Fruit fly (Drosophila melanogaster) whole organism, embryonic: Measurements from ENCODE around the gene CG16957.
A peak's percentile ranks its signal among the peaks of the same experiment; 100 is the strongest.

Experiments used
- Adf1 ChIP-seq: fragments of 200-800 bp; sonication (Bioruptor generic); IDR thresholded peaks from 2 replicates; pipeline ENCODE4 v1.3.6; 2022; ENCODE audit warnings: missing biosample characterization, missing genetic modification characterization
- Atf-2 ChIP-seq: fragments of 200-800 bp; sonication (Bioruptor generic); optimal IDR thresholded peaks from 2 replicates; lab custom pipeline; 2016; ENCODE audit warnings: missing biosample characterization, missing genetic modification characterization
- CG12391 ChIP-seq: fragments of 200-800 bp; sonication (Bioruptor generic); optimal IDR thresholded peaks from 3 replicates; lab custom pipeline; 2018; ENCODE audit warnings: missing biosample characterization, mild to moderate bottlenecking, missing genetic modification characterization, moderate library complexity
- CG14667 ChIP-seq: fragments of 200-800 bp; sonication (Bioruptor generic); IDR thresholded peaks from 2 replicates; pipeline ENCODE4 v1.3.6; 2022; ENCODE audit warnings: missing biosample characterization, missing genetic modification characterization
- CG17802 ChIP-seq: fragments of 200-800 bp; sonication (Bioruptor generic); optimal IDR thresholded peaks from 2 replicates; lab custom pipeline; 2018; ENCODE audit warnings: missing biosample characterization, mild to moderate bottlenecking, missing genetic modification characterization, moderate library complexity
- CG2678 ChIP-seq: fragments of 200-800 bp; sonication (Bioruptor generic); optimal IDR thresholded peaks from 3 replicates; lab custom pipeline; 2019; ENCODE audit warnings: missing biosample characterization, mild to moderate bottlenecking, missing genetic modification characterization, moderate library complexity
- CG33213 ChIP-seq: fragments of 200-800 bp; sonication (Bioruptor generic); optimal IDR thresholded peaks from 3 replicates; lab custom pipeline; 2016; ENCODE audit warnings: missing biosample characterization, missing genetic modification characterization
- CG5180 ChIP-seq: fragments of 200-800 bp; sonication (Bioruptor generic); optimal IDR thresholded peaks from 3 replicates; lab custom pipeline; 2017; ENCODE audit warnings: missing biosample characterization, missing genetic modification characterization, mild to moderate bottlenecking, moderate library complexity, missing genetic modification reagents
- CG6272 ChIP-seq: fragments of 200-800 bp; sonication (Bioruptor generic); IDR thresholded peaks from 2 replicates; pipeline ENCODE4 v1.3.6; 2022; ENCODE audit warnings: missing biosample characterization, missing genetic modification characterization
- CG6765 ChIP-seq: fragments of 200-800 bp; sonication (Bioruptor generic); optimal IDR thresholded peaks from 3 replicates; lab custom pipeline; 2017; ENCODE audit warnings: missing biosample characterization, mild to moderate bottlenecking, missing genetic modification characterization
- CG6813 ChIP-seq: fragments of 200-800 bp; sonication (Bioruptor generic); optimal IDR thresholded peaks from 2 replicates; lab custom pipeline; 2017; ENCODE audit warnings: missing biosample characterization, missing genetic modification characterization, mild to moderate bottlenecking, moderate library complexity, missing genetic modification reagents
- CG7786 ChIP-seq: fragments of 200-800 bp; sonication (Bioruptor generic); optimal IDR thresholded peaks from 2 replicates; lab custom pipeline; 2016; ENCODE audit warnings: missing biosample characterization, missing genetic modification characterization
- CG8089 ChIP-seq: fragments of 200-800 bp; sonication (Bioruptor generic); optimal IDR thresholded peaks from 3 replicates; lab custom pipeline; 2016; ENCODE audit warnings: missing biosample characterization, missing genetic modification characterization
- CG8281 ChIP-seq: fragments of 200-800 bp; sonication (Bioruptor generic); optimal IDR thresholded peaks from 2 replicates; lab custom pipeline; 2018; ENCODE audit warnings: missing biosample characterization, mild to moderate bottlenecking, missing genetic modification characterization, moderate library complexity
- Dip2 ChIP-seq: fragments of 200-800 bp; sonication (Bioruptor generic); IDR thresholded peaks from 2 replicates; pipeline ENCODE4 v1.3.6; 2022; ENCODE audit warnings: missing biosample characterization, missing genetic modification characterization
- ERR ChIP-seq: fragments of 200-800 bp; sonication (Bioruptor generic); optimal IDR thresholded peaks from 2 replicates; lab custom pipeline; 2016; ENCODE audit warnings: missing biosample characterization, missing genetic modification characterization
- Fer3 ChIP-seq: fragments of 200-800 bp; sonication (Bioruptor generic); optimal IDR thresholded peaks from 2 replicates; lab custom pipeline; 2018; ENCODE audit warnings: missing biosample characterization, mild to moderate bottlenecking, missing genetic modification characterization, moderate library complexity
- Gsc ChIP-seq: fragments of 200-800 bp; sonication (Bioruptor generic); IDR thresholded peaks from 2 replicates; pipeline ENCODE4 v1.3.6; 2022; ENCODE audit warnings: missing biosample characterization, missing genetic modification characterization
- Hand ChIP-seq: fragments of 200-800 bp; sonication (Bioruptor generic); optimal IDR thresholded peaks from 2 replicates; lab custom pipeline; 2017; ENCODE audit warnings: mild to moderate bottlenecking, missing biosample characterization, missing genetic modification reagents, missing genetic modification characterization
- HmgD ChIP-seq: fragments of 200-800 bp; sonication (Bioruptor generic); optimal IDR thresholded peaks from 3 replicates; lab custom pipeline; 2016; ENCODE audit warnings: missing biosample characterization, missing genetic modification characterization
- Hmx ChIP-seq: fragments of 200-800 bp; sonication (Bioruptor generic); optimal IDR thresholded peaks from 2 replicates; lab custom pipeline; 2016; ENCODE audit warnings: missing biosample characterization, missing genetic modification characterization
- Hsf ChIP-seq: fragments of 200-800 bp; sonication (Bioruptor generic); optimal IDR thresholded peaks from 3 replicates; lab custom pipeline; 2016; ENCODE audit warnings: missing biosample characterization, missing genetic modification characterization
- Mrtf ChIP-seq: fragments of 200-800 bp; sonication (Bioruptor generic); IDR thresholded peaks from 3 replicates; pipeline ENCODE4 v1.3.6; 2022; ENCODE audit warnings: missing biosample characterization, missing genetic modification characterization
- Opbp ChIP-seq: fragments of 200-800 bp; sonication (Bioruptor generic); IDR thresholded peaks from 3 replicates; pipeline ENCODE4 v1.3.6; 2022; ENCODE audit warnings: missing biosample characterization, missing genetic modification characterization; ENCODE audit not compliant: partially characterized antibody
- Sox102F ChIP-seq: fragments of 200-800 bp; sonication (Bioruptor generic); optimal IDR thresholded peaks from 2 replicates; lab custom pipeline; 2018; ENCODE audit warnings: missing biosample characterization, mild to moderate bottlenecking, missing genetic modification characterization, moderate library complexity
- Spps ChIP-seq: fragments of 200-800 bp; sonication (Bioruptor generic); optimal IDR thresholded peaks from 2 replicates; lab custom pipeline; 2018; ENCODE audit warnings: missing biosample characterization, mild to moderate bottlenecking, missing genetic modification characterization
- Xrp1 ChIP-seq: fragments of 200-800 bp; sonication (Bioruptor generic); IDR thresholded peaks from 2 replicates; pipeline ENCODE4 v1.3.6; 2022; ENCODE audit warnings: missing biosample characterization, missing genetic modification characterization
- ash1 ChIP-seq: fragments of 200-800 bp; sonication (Bioruptor generic); optimal IDR thresholded peaks from 2 replicates; lab custom pipeline; 2018; ENCODE audit warnings: missing biosample characterization, mild to moderate bottlenecking, missing genetic modification characterization
- bowl ChIP-seq: fragments of 200-800 bp; sonication (Bioruptor generic); IDR thresholded peaks from 2 replicates; pipeline ENCODE4 v1.3.6; 2022; ENCODE audit warnings: missing biosample characterization, missing genetic modification characterization
- chm ChIP-seq: fragments of 200-800 bp; sonication (Bioruptor generic); IDR thresholded peaks from 2 replicates; pipeline ENCODE4 v1.3.6; 2022; ENCODE audit warnings: missing biosample characterization, missing genetic modification characterization
- chn ChIP-seq: fragments of 200-800 bp; sonication (Bioruptor generic); optimal IDR thresholded peaks from 2 replicates; lab custom pipeline; 2016; ENCODE audit warnings: missing biosample characterization, missing genetic modification characterization
- crol ChIP-seq: fragments of 200-800 bp; sonication (Bioruptor generic); IDR thresholded peaks from 2 replicates; pipeline ENCODE4 v1.3.6; 2022; ENCODE audit warnings: missing biosample characterization, missing genetic modification characterization
- cwo ChIP-seq: fragments of 200-800 bp; sonication (Bioruptor generic); optimal IDR thresholded peaks from 3 replicates; lab custom pipeline; 2017; ENCODE audit warnings: missing biosample characterization, missing genetic modification characterization, mild to moderate bottlenecking, moderate library complexity, missing genetic modification reagents
- dpn ChIP-seq, 2 experiments: fragments of 200-800 bp; sonication (Bioruptor generic); optimal IDR thresholded peaks; 3 replicates each; lab custom pipeline; 2016; ENCODE audit warnings: missing biosample characterization in 2 of 2, missing genetic modification characterization in 2 of 2
- fd3F ChIP-seq: fragments of 200-800 bp; sonication (Bioruptor generic); optimal IDR thresholded peaks from 2 replicates; lab custom pipeline; 2018; ENCODE audit warnings: missing biosample characterization, mild to moderate bottlenecking, missing genetic modification characterization, moderate library complexity
- fd96Cb ChIP-seq: fragments of 200-800 bp; sonication (Bioruptor generic); optimal IDR thresholded peaks from 2 replicates; lab custom pipeline; 2018; ENCODE audit warnings: missing biosample characterization, mild to moderate bottlenecking, missing genetic modification characterization, moderate library complexity
- lab ChIP-seq: fragments of 200-800 bp; sonication (Bioruptor generic); optimal IDR thresholded peaks from 3 replicates; lab custom pipeline; 2017; ENCODE audit warnings: missing biosample characterization, missing genetic modification characterization, mild to moderate bottlenecking, moderate library complexity, missing genetic modification reagents
- nom ChIP-seq: fragments of 200-800 bp; sonication (Bioruptor generic); optimal IDR thresholded peaks from 2 replicates; lab custom pipeline; 2017; ENCODE audit warnings: missing biosample characterization, missing genetic modification characterization, mild to moderate bottlenecking, moderate library complexity, missing genetic modification reagents
- prd ChIP-seq, 3 experiments: fragments of >200 bp in 2 of 3; fragments of 200-800 bp in 1 of 3; sonication (Bioruptor generic) in 1 of 3; optimal IDR thresholded peaks in 2 of 3; IDR thresholded peaks in 1 of 3; 2 replicates in 2 of 3; 3 replicates in 1 of 3; pipeline versions ENCODE4 v1.3.6 to Lab custom; 2017 to 2022; ENCODE audit warnings: missing biosample characterization in 1 of 3, missing genetic modification characterization in 1 of 3
- pzg ChIP-seq: fragments of 200-800 bp; sonication (Bioruptor generic); optimal IDR thresholded peaks from 3 replicates; lab custom pipeline; 2018; ENCODE audit warnings: missing biosample characterization, mild to moderate bottlenecking, missing genetic modification characterization, moderate library complexity
- scrt ChIP-seq: fragments of 200-800 bp; sonication (Bioruptor generic); optimal IDR thresholded peaks from 2 replicates; lab custom pipeline; 2018; ENCODE audit warnings: missing biosample characterization, mild to moderate bottlenecking, missing genetic modification characterization, moderate library complexity
- seq ChIP-seq: fragments of 200-800 bp; sonication (Bioruptor generic); IDR thresholded peaks from 2 replicates; pipeline ENCODE4 v1.3.6; 2022; ENCODE audit warnings: missing biosample characterization, missing genetic modification characterization
- shn ChIP-seq: fragments of 200-800 bp; sonication (Bioruptor generic); optimal IDR thresholded peaks from 3 replicates; lab custom pipeline; 2016; ENCODE audit warnings: missing biosample characterization, missing genetic modification characterization
- sisA ChIP-seq: fragments of 200-800 bp; sonication (Bioruptor generic); IDR thresholded peaks from 2 replicates; pipeline ENCODE4 v1.3.6; 2022; ENCODE audit warnings: missing biosample characterization, missing genetic modification characterization
- ssp ChIP-seq: fragments of 200-800 bp; sonication (Bioruptor generic); IDR thresholded peaks from 2 replicates; pipeline ENCODE4 v1.3.6; 2022; ENCODE audit warnings: missing biosample characterization, missing genetic modification characterization

The CG16957 gene

dm6 chr2L:13394903-13395302 is 1.1 kb downstream of the CG16957 start, which contains the start of gene RpL24 (continued):
- TF ChIP-seq Hand (GFP tag; lab: Kevin White, UChicago) (peak; percentile 88), sisA (GFP tag; lab: Robert Waterston, UW) (no peak; the same call in 1 of the 2 replicates), Gsc (GFP tag; lab: Robert Waterston, UW) (no peak), shn (peak; percentile 89), CG5180 (GFP tag; lab: Kevin White, UChicago) (peak; percentile 80), chm (peak; percentile 97), chn (GFP tag; lab: Kevin White, UChicago) (peak; percentile 84), Fer3 (tag; lab: Kevin White, UChicago) (peak; percentile 93), Atf-2 (GFP tag; lab: Kevin White, UChicago) (peak; percentile 83), fd96Cb (tag; lab: Kevin White, UChicago) (peak; percentile 50), scrt (GFP tag; lab: Kevin White, UChicago) (peak; percentile 93), Spps (tag; lab: Kevin White, UChicago) (peak; percentile 79), Dip2 (GFP tag; lab: Robert Waterston, UW) (no peak), Mrtf (peak; percentile 59; the same call in 2 of the 3 replicates), CG17802 (tag; lab: Kevin White, UChicago) (peak; percentile 82), Hsf (GFP tag; lab: Kevin White, UChicago) (peak; percentile 90), Xrp1 (peak; percentile 22), fd3F (GFP tag; lab: Kevin White, UChicago) (peak; percentile 79), cwo (GFP tag; lab: Kevin White, UChicago) (peak; percentile 77), CG14667 (GFP tag; lab: Robert Waterston, UW) (peak; percentile 24; the same call in 1 of the 2 replicates), HmgD (GFP tag; lab: Kevin White, UChicago) (peak; percentile 50), CG6765 (GFP tag; lab: Kevin White, UChicago) (peak; percentile 99), CG7786 (GFP tag; lab: Kevin White, UChicago) (peak; percentile 56), pzg (GFP tag; lab: Kevin White, UChicago) (peak; percentile 88), CG6272 (GFP tag; lab: Robert Waterston, UW) (peak; percentile 64; the same call in 1 of the 2 replicates), Hmx (GFP tag; lab: Kevin White, UChicago) (peak; percentile 57), CG2678 (tag; lab: Kevin White, UChicago) (peak; percentile 82), prd (optimal IDR thresholded peaks at IDR 0.05; lab: Kevin White, UChicago) (no peak), prd (GFP tag; IDR thresholded peaks at IDR 0.05; lab: Robert Waterston, UW) (peak; percentile 63; the same call in 2 of the 3 replicates), CG6813 (peak; percentile 97), ssp (GFP tag; lab: Robert Waterston, UW) (peak; percentile 31; the same call in 1 of the 2 replicates), dpn (GFP tag; optimal IDR thresholded peaks at IDR 0.05; lab: Kevin White, UChicago) (peak; percentile 80 to 92), Sox102F (GFP tag; lab: Kevin White, UChicago) (peak; percentile 70), ash1 (peak; percentile 94), lab (GFP tag; lab: Kevin White, UChicago) (peak; percentile 98), bowl (peak; percentile 75; the same call in 1 of the 2 replicates), CG33213 (GFP tag; lab: Kevin White, UChicago) (peak; percentile 97), Adf1 (GFP tag; lab: Robert Waterston, UW) (peak; percentile 63), ERR (GFP tag; lab: Kevin White, UChicago) (peak; percentile 71), crol (peak; percentile 50), CG12391 (tag; lab: Kevin White, UChicago) (peak; percentile 90), Opbp (0 out of 3 replicates have a peak, but pooled peaks have one; percentile 11), CG8089 (GFP tag; lab: Kevin White, UChicago) (peak; percentile 92), CG8281 (tag; lab: Kevin White, UChicago) (peak; percentile 66), nom (peak; percentile 93), seq (peak; percentile 80)
